Fruit fly (Drosophila melanogaster) whole organism, embryonic: ENCODE measurements around the gene beta4GalT7.
A peak's percentile ranks its signal among the peaks of the same experiment; 100 is the strongest.

Experiments
- CG10366 ChIP-seq: fragments of 200-800 bp; sonication (Bioruptor generic); IDR thresholded peaks from 2 replicates; pipeline ENCODE4 v1.3.6; 2022; ENCODE audit warnings: missing biosample characterization, missing genetic modification characterization
- CG10565 ChIP-seq: fragments of 200-800 bp; sonication (Bioruptor generic); optimal IDR thresholded peaks from 3 replicates; lab custom pipeline; 2016; ENCODE audit warnings: missing biosample characterization, mild to moderate bottlenecking, missing genetic modification characterization
- CG11504 ChIP-seq: fragments of 200-800 bp; sonication (Bioruptor generic); optimal IDR thresholded peaks from 3 replicates; lab custom pipeline; 2019; ENCODE audit warnings: missing biosample characterization, mild to moderate bottlenecking, missing genetic modification characterization, moderate library complexity
- CG12071 ChIP-seq: fragments of 200-800 bp; sonication (Bioruptor generic); optimal IDR thresholded peaks from 3 replicates; lab custom pipeline; 2018; ENCODE audit warnings: missing biosample characterization, mild to moderate bottlenecking, missing genetic modification characterization
- CG12659 ChIP-seq: fragments of 200-800 bp; sonication (Bioruptor generic); optimal IDR thresholded peaks from 3 replicates; lab custom pipeline; 2017; ENCODE audit warnings: mild to moderate bottlenecking, missing biosample characterization, missing genetic modification reagents, missing genetic modification characterization
- CG15514 ChIP-seq: fragments of 200-800 bp; sonication (Bioruptor generic); optimal IDR thresholded peaks from 3 replicates; lab custom pipeline; 2017; ENCODE audit warnings: missing biosample characterization, missing genetic modification characterization, mild to moderate bottlenecking, moderate library complexity, missing genetic modification reagents
- CG1792 ChIP-seq: fragments of 200-800 bp; sonication (Bioruptor generic); optimal IDR thresholded peaks from 2 replicates; lab custom pipeline; 2016; ENCODE audit warnings: missing biosample characterization, missing genetic modification characterization
- CG18764 ChIP-seq: fragments of 200-800 bp; sonication (Bioruptor generic); optimal IDR thresholded peaks from 3 replicates; lab custom pipeline; 2016; ENCODE audit warnings: missing biosample characterization, missing genetic modification characterization
- CG31365 ChIP-seq: fragments of 200-800 bp; sonication (Bioruptor generic); optimal IDR thresholded peaks from 2 replicates; lab custom pipeline; 2018; ENCODE audit warnings: missing biosample characterization, mild to moderate bottlenecking, missing genetic modification characterization
- CG3281 ChIP-seq: fragments of 200-800 bp; sonication (Bioruptor generic); optimal IDR thresholded peaks from 3 replicates; lab custom pipeline; 2017; ENCODE audit warnings: missing biosample characterization, mild to moderate bottlenecking, missing genetic modification characterization
- CG6175 ChIP-seq: fragments of 200-800 bp; sonication (Bioruptor generic); IDR thresholded peaks from 3 replicates; pipeline ENCODE4 v1.3.6; 2022; ENCODE audit warnings: missing biosample characterization, missing genetic modification characterization
- CG7963 ChIP-seq: fragments of 200-800 bp; sonication (Bioruptor generic); IDR thresholded peaks from 3 replicates; pipeline ENCODE4 v1.3.6; 2022; ENCODE audit warnings: missing biosample characterization, missing genetic modification characterization; ENCODE audit not compliant: partially characterized antibody
- CG7987 ChIP-seq: fragments of 200-800 bp; sonication (Bioruptor generic); optimal IDR thresholded peaks from 2 replicates; lab custom pipeline; 2018; ENCODE audit warnings: missing biosample characterization, mild to moderate bottlenecking, missing genetic modification characterization, moderate library complexity
- CHES-1-like ChIP-seq: fragments of 200-800 bp; sonication (Bioruptor generic); optimal IDR thresholded peaks from 2 replicates; lab custom pipeline; 2016; ENCODE audit warnings: missing biosample characterization, missing genetic modification characterization
- Deaf1 ChIP-seq: fragments of 200-800 bp; optimal IDR thresholded peaks from 3 replicates; lab custom pipeline; 2019; ENCODE audit warnings: missing biosample characterization, mild to moderate bottlenecking, missing genetic modification characterization, moderate library complexity
- Eip74EF ChIP-seq, 2 experiments: fragments of 200-800 bp in 1 of 2; fragments of >200 bp in 1 of 2; sonication (Bioruptor generic) in 1 of 2; optimal IDR thresholded peaks; 2 replicates each; lab custom pipeline; 2017 to 2019; ENCODE audit warnings: missing biosample characterization in 2 of 2, missing genetic modification characterization in 2 of 2, mild to moderate bottlenecking in 1 of 2, moderate library complexity in 1 of 2
- Elba2 ChIP-seq: fragments of 200-800 bp; sonication (Bioruptor generic); optimal IDR thresholded peaks from 3 replicates; lab custom pipeline; 2016; ENCODE audit warnings: missing biosample characterization, missing genetic modification characterization
- Fer2 ChIP-seq: fragments of 200-800 bp; sonication (Bioruptor generic); optimal IDR thresholded peaks from 2 replicates; lab custom pipeline; 2018; ENCODE audit warnings: missing biosample characterization, mild to moderate bottlenecking, missing genetic modification characterization, moderate library complexity
- Hand ChIP-seq: fragments of 200-800 bp; sonication (Bioruptor generic); optimal IDR thresholded peaks from 2 replicates; lab custom pipeline; 2017; ENCODE audit warnings: mild to moderate bottlenecking, missing biosample characterization, missing genetic modification reagents, missing genetic modification characterization
- HmgD ChIP-seq: fragments of 200-800 bp; sonication (Bioruptor generic); optimal IDR thresholded peaks from 3 replicates; lab custom pipeline; 2016; ENCODE audit warnings: missing biosample characterization, missing genetic modification characterization
- HmgZ ChIP-seq: fragments of 200-800 bp; sonication (Bioruptor generic); optimal IDR thresholded peaks from 2 replicates; lab custom pipeline; 2018; ENCODE audit warnings: missing biosample characterization, mild to moderate bottlenecking, missing genetic modification characterization
- MESR4 ChIP-seq: fragments of 200-800 bp; sonication (Bioruptor generic); optimal IDR thresholded peaks from 2 replicates; lab custom pipeline; 2018; ENCODE audit warnings: missing biosample characterization, mild to moderate bottlenecking, missing genetic modification characterization, moderate library complexity
- Max ChIP-seq: fragments of 200-800 bp; sonication (Bioruptor generic); optimal IDR thresholded peaks from 2 replicates; lab custom pipeline; 2016; ENCODE audit warnings: missing biosample characterization, mild to moderate bottlenecking, missing genetic modification characterization
- PHDP ChIP-seq: fragments of 200-800 bp; sonication (Bioruptor generic); optimal IDR thresholded peaks from 3 replicates; lab custom pipeline; 2018; ENCODE audit warnings: missing biosample characterization, mild to moderate bottlenecking, missing genetic modification characterization, moderate library complexity
- Sry-δ ChIP-seq: fragments of 200-800 bp; sonication (Bioruptor generic); optimal IDR thresholded peaks from 2 replicates; lab custom pipeline; 2016; ENCODE audit warnings: missing biosample characterization, missing genetic modification characterization
- Stat92E ChIP-seq, 3 experiments: fragments of >200 bp in 2 of 3; fragments of 200-800 bp in 1 of 3; sonication (Bioruptor generic) in 1 of 3; optimal IDR thresholded peaks; 2 replicates each; lab custom pipeline; 2017 to 2019; ENCODE audit warnings: missing biosample characterization in 3 of 3, missing genetic modification characterization in 3 of 3, mild to moderate bottlenecking in 1 of 3, moderate library complexity in 1 of 3
- Trl ChIP-seq, 3 experiments: fragments of >200 bp in 2 of 3; fragments of 200-800 bp in 1 of 3; sonication (Bioruptor generic) in 1 of 3; optimal IDR thresholded peaks; 2 replicates in 1 of 3; 3 replicates in 2 of 3; lab custom pipeline; 2016 to 2017; ENCODE audit warnings: missing biosample characterization in 1 of 3, missing genetic modification characterization in 1 of 3
- bowl ChIP-seq: fragments of 200-800 bp; sonication (Bioruptor generic); IDR thresholded peaks from 2 replicates; pipeline ENCODE4 v1.3.6; 2022; ENCODE audit warnings: missing biosample characterization, missing genetic modification characterization
- caup ChIP-seq: fragments of 200-800 bp; sonication (Bioruptor generic); optimal IDR thresholded peaks from 3 replicates; lab custom pipeline; 2017; ENCODE audit warnings: missing biosample characterization, mild to moderate bottlenecking, missing genetic modification characterization, moderate library complexity; ENCODE audit not compliant: severe bottlenecking
- corto ChIP-seq: fragments of 200-800 bp; sonication (Bioruptor generic); optimal IDR thresholded peaks from 2 replicates; lab custom pipeline; 2016; ENCODE audit warnings: missing biosample characterization, mild to moderate bottlenecking, missing genetic modification characterization, moderate library complexity
- crp ChIP-seq, 2 experiments: fragments of 200-800 bp; sonication (Bioruptor generic); optimal IDR thresholded peaks; 2 replicates in 1 of 2; 3 replicates in 1 of 2; lab custom pipeline; 2017; ENCODE audit warnings: missing biosample characterization in 2 of 2, missing genetic modification characterization in 2 of 2, mild to moderate bottlenecking in 1 of 2, moderate library complexity in 1 of 2
- esg ChIP-seq: fragments of 200-800 bp; sonication (Bioruptor generic); conservative IDR thresholded peaks from 2 replicates; pipeline ENCODE4 v1.3.6; 2022; ENCODE audit warnings: missing biosample characterization, missing genetic modification characterization
- eve ChIP-seq, 2 experiments: fragments of >200 bp; optimal IDR thresholded peaks; 2 replicates each; lab custom pipeline; 2017; ENCODE audit warnings: missing biosample characterization in 2 of 2, missing genetic modification characterization in 2 of 2
- insv ChIP-seq, 2 experiments: fragments of 200-800 bp; sonication (Bioruptor generic); optimal IDR thresholded peaks; 3 replicates each; lab custom pipeline; 2016 to 2018; ENCODE audit warnings: missing biosample characterization in 2 of 2, missing genetic modification characterization in 2 of 2
- kni ChIP-seq: fragments of 200-800 bp; sonication (Bioruptor generic); optimal IDR thresholded peaks from 3 replicates; lab custom pipeline; 2017; ENCODE audit warnings: mild to moderate bottlenecking, missing biosample characterization, missing genetic modification reagents, missing genetic modification characterization
- lbe ChIP-seq: fragments of 200-800 bp; sonication (Bioruptor generic); optimal IDR thresholded peaks from 2 replicates; lab custom pipeline; 2016; ENCODE audit warnings: missing biosample characterization, mild to moderate bottlenecking, missing genetic modification characterization
- nom ChIP-seq: fragments of 200-800 bp; sonication (Bioruptor generic); optimal IDR thresholded peaks from 2 replicates; lab custom pipeline; 2017; ENCODE audit warnings: missing biosample characterization, missing genetic modification characterization, mild to moderate bottlenecking, moderate library complexity, missing genetic modification reagents
- pros ChIP-seq: fragments of 200-800 bp; sonication (Bioruptor generic); optimal IDR thresholded peaks from 3 replicates; lab custom pipeline; 2019; ENCODE audit warnings: missing biosample characterization, mild to moderate bottlenecking, missing genetic modification characterization, moderate library complexity
- run ChIP-seq: fragments of 200-800 bp; sonication (Bioruptor generic); optimal IDR thresholded peaks from 3 replicates; lab custom pipeline; 2018; ENCODE audit warnings: missing biosample characterization, mild to moderate bottlenecking, missing genetic modification characterization
- sens ChIP-seq: fragments of 200-800 bp; sonication (Bioruptor generic); peaks from one replicate; lab custom pipeline; 2016; ENCODE audit warnings: missing biosample characterization, missing genetic modification characterization
- sqz ChIP-seq: fragments of 200-800 bp; sonication (Bioruptor generic); optimal IDR thresholded peaks from 3 replicates; lab custom pipeline; 2018; ENCODE audit warnings: missing biosample characterization, mild to moderate bottlenecking, missing genetic modification characterization
- stwl ChIP-seq: fragments of 200-800 bp; sonication (Bioruptor generic); optimal IDR thresholded peaks from 3 replicates; lab custom pipeline; 2018; ENCODE audit warnings: missing biosample characterization, mild to moderate bottlenecking, missing genetic modification characterization, moderate library complexity
- sug ChIP-seq: fragments of 200-800 bp; optimal IDR thresholded peaks from 2 replicates; lab custom pipeline; 2019; ENCODE audit warnings: missing biosample characterization, mild to moderate bottlenecking, missing genetic modification characterization, moderate library complexity
- ttk ChIP-seq: fragments of 200-800 bp; sonication (Bioruptor generic); IDR thresholded peaks from 2 replicates; pipeline ENCODE4 v2.1.2; 2022; ENCODE audit warnings: missing biosample characterization, missing genetic modification characterization
- tup ChIP-seq: fragments of 200-800 bp; sonication (Bioruptor generic); optimal IDR thresholded peaks from 2 replicates; lab custom pipeline; 2016; ENCODE audit warnings: missing biosample characterization, mild to moderate bottlenecking, missing genetic modification characterization, moderate library complexity
- zf30C ChIP-seq: fragments of 200-800 bp; sonication (Bioruptor generic); optimal IDR thresholded peaks from 3 replicates; lab custom pipeline; 2018; ENCODE audit warnings: missing biosample characterization, mild to moderate bottlenecking, missing genetic modification characterization

beta4GalT7 gene

DNA sequence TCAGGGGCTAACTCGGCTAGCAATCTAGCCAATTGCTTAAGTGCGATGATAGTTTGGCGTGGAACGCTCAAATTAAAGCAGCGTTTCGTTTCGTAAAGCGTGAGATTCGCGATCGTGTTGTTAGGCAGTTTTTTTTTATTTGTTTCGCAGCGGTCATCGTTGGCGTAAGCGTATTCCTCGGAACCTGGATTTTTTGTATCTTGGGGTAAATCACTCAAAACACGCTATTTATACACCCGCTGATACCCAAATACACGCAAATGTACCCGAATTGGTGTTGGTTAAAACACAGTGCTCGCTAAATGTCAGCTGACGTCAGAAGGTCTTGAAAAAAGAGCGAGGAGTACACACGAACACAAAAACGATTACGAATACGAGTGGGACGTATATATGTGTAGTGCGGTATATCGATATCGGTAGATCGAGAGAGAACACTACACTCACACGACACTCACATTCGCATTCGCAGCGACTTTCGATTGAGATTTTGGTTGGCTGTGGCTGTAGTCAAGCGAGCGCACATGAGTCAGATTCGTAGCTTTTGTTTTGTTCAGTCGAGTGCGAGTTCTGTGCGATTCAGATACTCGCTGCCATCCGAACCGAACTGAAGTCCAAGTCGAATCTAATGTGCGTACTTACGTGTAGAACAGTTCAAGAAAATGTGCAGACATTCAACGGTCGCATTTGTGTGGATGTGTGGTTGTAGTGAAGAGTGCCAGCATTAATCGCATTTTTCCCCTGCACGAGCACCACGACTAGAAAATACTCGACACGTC, 26.9 kb downstream of the beta4GalT7 start (continued):
- peak; percentile 34 for TF ChIP-seq sqz (GFP tag; lab: Kevin White, UChicago)
- TF ChIP-seq Trl (optimal IDR thresholded peaks at IDR 0.05; lab: Kevin White, UChicago): peak; percentile 49 to 84
- TF ChIP-seq Trl (GFP tag; optimal IDR thresholded peaks at IDR 0.05; lab: Kevin White, UChicago): peak; percentile 9
- TF ChIP-seq Deaf1 (tag; lab: Kevin White, UChicago): peak; percentile 94
- TF ChIP-seq stwl (tag; lab: Kevin White, UChicago): peak; percentile 73
- peak; percentile 39 for TF ChIP-seq caup (GFP tag; lab: Kevin White, UChicago)
- peak; percentile 83 for TF ChIP-seq nom (GFP tag; lab: Kevin White, UChicago)
- peak; percentile 21 for TF ChIP-seq run
- no peak for TF ChIP-seq CG6175 (GFP tag; lab: Robert Waterston, UW)
- no peak for TF ChIP-seq Elba2
- peak; percentile 52 for TF ChIP-seq CG7987 (GFP tag; lab: Kevin White, UChicago)
- TF ChIP-seq corto (GFP tag; lab: Kevin White, UChicago): peak; percentile 58
- peak; percentile 44 for TF ChIP-seq CG3281
- TF ChIP-seq HmgZ: peak; percentile 75
- peak; percentile 33 for TF ChIP-seq CG15514 (GFP tag; lab: Kevin White, UChicago)
- TF ChIP-seq CG31365: peak; percentile 28
- no peak for TF ChIP-seq ttk (GFP tag; lab: Robert Waterston, UW)
- TF ChIP-seq CG12659: peak; percentile 34
- peak; percentile 46 for TF ChIP-seq Sry-δ (GFP tag; lab: Kevin White, UChicago)
- no peak for TF ChIP-seq CG7963
- peak; percentile 62 for TF ChIP-seq sens
- TF ChIP-seq CG12071 (GFP tag; lab: Kevin White, UChicago): peak; percentile 61
- no peak for TF ChIP-seq CG1792 (GFP tag; lab: Kevin White, UChicago)
- TF ChIP-seq crp (GFP tag; optimal IDR thresholded peaks at IDR 0.05; lab: Kevin White, UChicago): peak in 1 of 2 experiments; percentile 56
- no peak for TF ChIP-seq Max (GFP tag; lab: Kevin White, UChicago)
- TF ChIP-seq bowl (GFP tag; lab: Robert Waterston, UW): no peak
- no peak for TF ChIP-seq CG10366 (GFP tag; lab: Robert Waterston, UW)
- peak; percentile 56 for TF ChIP-seq MESR4 (GFP tag; lab: Kevin White, UChicago)
- no peak for TF ChIP-seq CG10565 (GFP tag; lab: Kevin White, UChicago)
- no peak for TF ChIP-seq esg
- TF ChIP-seq Fer2 (tag; lab: Kevin White, UChicago): peak; percentile 14
- peak; percentile 42 for TF ChIP-seq PHDP (tag; lab: Kevin White, UChicago)
- TF ChIP-seq insv (GFP tag; optimal IDR thresholded peaks at IDR 0.05; lab: Kevin White, UChicago): peak in 1 of 2 experiments; percentile 5
- TF ChIP-seq zf30C: peak; percentile 11
- TF ChIP-seq pros: peak; percentile 50
- TF ChIP-seq Hand: peak; percentile 55
- TF ChIP-seq Eip74EF (GFP tag; optimal IDR thresholded peaks at IDR 0.05; lab: Kevin White, UChicago): peak in 1 of 2 experiments; percentile 35
- TF ChIP-seq CHES-1-like: peak; percentile 10
- peak in 1 of 2 experiments; percentile 28 for TF ChIP-seq eve (GFP tag; optimal IDR thresholded peaks at IDR 0.05; lab: Kevin White, UChicago)
- TF ChIP-seq Stat92E (GFP tag; optimal IDR thresholded peaks at IDR 0.05; lab: Kevin White, UChicago): peak in 1 of 3 experiments; percentile 62
- TF ChIP-seq CG18764: peak; percentile 25
- TF ChIP-seq sug (tag; lab: Kevin White, UChicago): peak; percentile 68
- peak; percentile 88 for TF ChIP-seq lbe (GFP tag; lab: Kevin White, UChicago)
- TF ChIP-seq tup (GFP tag; lab: Kevin White, UChicago): no peak
- no peak for TF ChIP-seq CG11504 (tag; lab: Kevin White, UChicago)
- peak; percentile 70 for TF ChIP-seq kni (GFP tag; lab: Kevin White, UChicago)
- TF ChIP-seq HmgD (GFP tag; lab: Kevin White, UChicago): peak; percentile 10
